Worm (Caenorhabditis elegans) whole organism, L1 larva: ENCODE data around the gene ZK757.2.

Experiments used
- C34B4.2 ChIP-seq: sonication (generic microtip); optimal IDR thresholded peaks from 2 replicates; lab custom pipeline; 2017; ENCODE audit warnings: mild to moderate bottlenecking, missing genetic modification characterization, missing compliant biosample characterization
- ama-1 ChIP-seq: fragments of 150-350 bp; optimal IDR thresholded peaks from 2 replicates; lab custom pipeline; 2014
- blmp-1 ChIP-seq: fragments of 150-350 bp; optimal IDR thresholded peaks from 2 replicates; lab custom pipeline; 2014; ENCODE audit warnings: missing biosample characterization, missing genetic modification characterization
- ceh-63 ChIP-seq: fragments of 200-800 bp; sonication (Bioruptor generic); optimal IDR thresholded peaks from 2 replicates; lab custom pipeline; 2018; ENCODE audit warnings: mild to moderate bottlenecking, missing genetic modification characterization, missing compliant biosample characterization
- ceh-8 ChIP-seq: fragments of 200-800 bp; sonication (Bioruptor generic); optimal IDR thresholded peaks from 2 replicates; lab custom pipeline; 2018; ENCODE audit warnings: mild to moderate bottlenecking, missing genetic modification characterization, moderate library complexity, missing compliant biosample characterization
- ceh-88 ChIP-seq: fragments of 200-800 bp; sonication (Bioruptor generic); IDR thresholded peaks from 2 replicates; pipeline ENCODE4 v1.3.6; 2022; ENCODE audit warnings: missing genetic modification characterization, missing compliant biosample characterization
- ceh-90 ChIP-seq: sonication (generic microtip); optimal IDR thresholded peaks from 2 replicates; lab custom pipeline; 2016; ENCODE audit warnings: missing genetic modification characterization, missing compliant biosample characterization
- ces-1 ChIP-seq: fragments of 150-350 bp; optimal IDR thresholded peaks from 2 replicates; lab custom pipeline; 2014; ENCODE audit warnings: missing biosample characterization, missing genetic modification reagents, missing genetic modification characterization
- dsc-1 ChIP-seq: sonication (generic microtip); optimal IDR thresholded peaks from 2 replicates; lab custom pipeline; 2016; ENCODE audit warnings: mild to moderate bottlenecking, missing genetic modification characterization, missing compliant biosample characterization
- efl-1 ChIP-seq, 4 experiments: fragments of 150-350 bp; optimal IDR thresholded peaks in 3 of 4; peaks in 1 of 4; 1 replicate in 1 of 4; 2 replicates in 3 of 4; lab custom pipeline; 2014; ENCODE audit warnings: missing biosample characterization in 2 of 4, missing genetic modification characterization in 2 of 4, missing genetic modification reagents in 2 of 4
- egl-13 ChIP-seq: sonication (generic microtip); optimal IDR thresholded peaks from 2 replicates; lab custom pipeline; 2016; ENCODE audit warnings: missing genotype, missing genetic modification reagents, missing genetic modification characterization, missing compliant biosample characterization
- egl-27 ChIP-seq, 2 experiments: fragments of 150-350 bp in 1 of 2; sonication (generic microtip); optimal IDR thresholded peaks; 3 replicates each; lab custom pipeline; 2017 to 2018; ENCODE audit warnings: missing biosample characterization in 2 of 2, missing genetic modification characterization in 2 of 2, missing genetic modification reagents in 2 of 2
- elt-3 ChIP-seq, 6 experiments: fragments of 150-350 bp in 1 of 6; sonication (generic microtip); optimal IDR thresholded peaks; 2 replicates each; lab custom pipeline; 2017 to 2018; ENCODE audit warnings: missing biosample characterization in 6 of 6, missing genetic modification characterization in 6 of 6, inconsistent platforms in 1 of 6
- fkh-10 ChIP-seq: sonication (generic microtip); optimal IDR thresholded peaks from 2 replicates; lab custom pipeline; 2017; ENCODE audit warnings: missing biosample characterization, missing genetic modification reagents, missing genetic modification characterization
- fkh-4 ChIP-seq: sonication (generic microtip); optimal IDR thresholded peaks from 2 replicates; lab custom pipeline; 2016; ENCODE audit warnings: missing compliant biosample characterization, missing genetic modification characterization, borderline replicate concordance
- fkh-8 ChIP-seq: sonication (generic microtip); optimal IDR thresholded peaks from 2 replicates; lab custom pipeline; 2016; ENCODE audit warnings: mild to moderate bottlenecking, missing genetic modification characterization, missing compliant biosample characterization
- hlh-4 ChIP-seq: sonication (generic microtip); optimal IDR thresholded peaks from 2 replicates; lab custom pipeline; 2016; ENCODE audit warnings: mild to moderate bottlenecking, missing genetic modification characterization, missing compliant biosample characterization
- isw-1 ChIP-seq: fragments of 200-800 bp; sonication (Bioruptor generic); IDR thresholded peaks from 2 replicates; pipeline ENCODE4 v1.3.6; 2022; ENCODE audit warnings: missing genetic modification characterization, missing compliant biosample characterization
- jun-1 ChIP-seq: fragments of 150-350 bp; optimal IDR thresholded peaks from 2 replicates; lab custom pipeline; 2014; ENCODE audit warnings: missing biosample characterization, missing genetic modification reagents, missing genetic modification characterization
- lin-14 ChIP-seq: fragments of 200-800 bp; sonication (Bioruptor generic); optimal IDR thresholded peaks from 2 replicates; lab custom pipeline; 2018; ENCODE audit warnings: mild to moderate bottlenecking, missing genetic modification characterization, moderate library complexity, missing compliant biosample characterization
- lin-35 ChIP-seq, 2 experiments: fragments of 150-350 bp; optimal IDR thresholded peaks; 2 replicates each; lab custom pipeline; 2014; ENCODE audit warnings: missing biosample characterization in 2 of 2, missing genetic modification characterization in 2 of 2, missing genetic modification reagents in 2 of 2
- mab-9 ChIP-seq: fragments of 200-800 bp; sonication (Bioruptor generic); IDR thresholded peaks from 2 replicates; pipeline ENCODE4 v1.3.6; 2022; ENCODE audit warnings: missing genetic modification reagents, missing genetic modification characterization, missing compliant biosample characterization
- nhr-237 ChIP-seq: fragments of 150-350 bp; optimal IDR thresholded peaks from 2 replicates; lab custom pipeline; 2014; ENCODE audit warnings: missing biosample characterization, missing genetic modification characterization
- nhr-71 ChIP-seq: sonication (generic microtip); optimal IDR thresholded peaks from 2 replicates; lab custom pipeline; 2016; ENCODE audit warnings: mild to moderate bottlenecking, missing genetic modification characterization, moderate library complexity, missing compliant biosample characterization
- nhr-76 ChIP-seq: sonication (generic microtip); optimal IDR thresholded peaks from 2 replicates; lab custom pipeline; 2017; ENCODE audit warnings: missing biosample characterization, missing genetic modification characterization
- nhr-77 ChIP-seq: fragments of 150-350 bp; optimal IDR thresholded peaks from 2 replicates; lab custom pipeline; 2014; ENCODE audit warnings: missing biosample characterization, missing genetic modification characterization
- pag-3 ChIP-seq: sonication (generic microtip); optimal IDR thresholded peaks from 2 replicates; lab custom pipeline; 2017; ENCODE audit warnings: missing genetic modification characterization, mild to moderate bottlenecking, missing compliant biosample characterization, antibody characterized with exemption, borderline replicate concordance; ENCODE audit not compliant: insufficient read depth
- pax-3 ChIP-seq: fragments of 200-800 bp; sonication (Bioruptor generic); optimal IDR thresholded peaks from 2 replicates; lab custom pipeline; 2018; ENCODE audit warnings: mild to moderate bottlenecking, missing genetic modification characterization, moderate library complexity, missing compliant biosample characterization
- rnt-1 ChIP-seq: sonication (generic microtip); optimal IDR thresholded peaks from 2 replicates; lab custom pipeline; 2016; ENCODE audit warnings: mild to moderate bottlenecking, missing genetic modification characterization, moderate library complexity, missing compliant biosample characterization
- skn-1 ChIP-seq: fragments of 150-350 bp; optimal IDR thresholded peaks from 2 replicates; lab custom pipeline; 2014; ENCODE audit warnings: missing biosample characterization, missing genetic modification characterization
- snpc-4 ChIP-seq: fragments of 150-350 bp; optimal IDR thresholded peaks from 2 replicates; lab custom pipeline; 2014; ENCODE audit warnings: missing biosample characterization, missing genetic modification characterization
- snu-23 ChIP-seq: sonication (generic microtip); optimal IDR thresholded peaks from 2 replicates; lab custom pipeline; 2016; ENCODE audit warnings: missing genetic modification characterization, missing compliant biosample characterization
- sox-4 ChIP-seq: sonication (generic microtip); optimal IDR thresholded peaks from 2 replicates; lab custom pipeline; 2016; ENCODE audit warnings: missing genetic modification characterization, missing compliant biosample characterization
- tbx-2 ChIP-seq: sonication (generic microtip); optimal IDR thresholded peaks from 2 replicates; lab custom pipeline; 2016; ENCODE audit warnings: missing genetic modification characterization, missing compliant biosample characterization
- unc-130 ChIP-seq: fragments of 150-350 bp; optimal IDR thresholded peaks from 2 replicates; lab custom pipeline; 2017; ENCODE audit warnings: missing biosample characterization, missing genetic modification characterization, inconsistent platforms
- vab-15 ChIP-seq: sonication (generic microtip); optimal IDR thresholded peaks from 2 replicates; lab custom pipeline; 2017; ENCODE audit warnings: missing genotype, mild to moderate bottlenecking, missing genetic modification characterization, missing compliant biosample characterization
- xbp-1 ChIP-seq: sonication (generic microtip); optimal IDR thresholded peaks from 2 replicates; lab custom pipeline; 2016; ENCODE audit warnings: missing genetic modification characterization, missing compliant biosample characterization

Gene ZK757.2

ce11 chrIII:9848083-9848482 is 30.6 kb downstream of the ZK757.2 start, which contains the start of gene mrpl-36 (continued):
- TF ChIP-seq jun-1 (tag; lab: Kevin White, UChicago) = no peak
- peak; percentile 36 for TF ChIP-seq rnt-1 (tag; lab: Kevin White, UChicago)
- peak; percentile 40 for TF ChIP-seq skn-1 (tag; lab: Kevin White, UChicago)
- no peak for TF ChIP-seq ceh-63 (GFP tag; lab: Kevin White, UChicago)
- TF ChIP-seq fkh-8 = no peak
- TF ChIP-seq tbx-2 (tag; lab: Kevin White, UChicago) = no peak
- no peak for TF ChIP-seq egl-27 (tag; optimal IDR thresholded peaks at IDR 0.05; lab: Kevin White, UChicago)
- TF ChIP-seq ama-1 = no peak
- TF ChIP-seq nhr-76 = no peak
- TF ChIP-seq snu-23 (GFP tag; lab: Kevin White, UChicago) = peak; percentile 54
- no peak for TF ChIP-seq fkh-4
- peak; percentile 46 for TF ChIP-seq nhr-71 (tag; lab: Kevin White, UChicago)
- no peak for TF ChIP-seq lin-14 (GFP tag; lab: Kevin White, UChicago)
- TF ChIP-seq egl-13 = no peak
- TF ChIP-seq ceh-8 (GFP tag; lab: Kevin White, UChicago) = no peak
- no peak for TF ChIP-seq unc-130 (tag; lab: Kevin White, UChicago)
- no peak for TF ChIP-seq C34B4.2
- TF ChIP-seq pax-3 (tag; lab: Kevin White, UChicago) = no peak
- no peak for TF ChIP-seq nhr-237 (tag; lab: Kevin White, UChicago)
- TF ChIP-seq ceh-88 (GFP tag; lab: Robert Waterston, UW) = no peak
- TF ChIP-seq lin-35 (GFP tag; optimal IDR thresholded peaks at IDR 0.05; lab: Kevin White, UChicago) = peak; percentile 52 to 61
- TF ChIP-seq ceh-90 (tag; lab: Kevin White, UChicago) = no peak
- TF ChIP-seq elt-3 (tag; optimal IDR thresholded peaks at IDR 0.05; lab: Kevin White, UChicago) = no peak
- no peak for TF ChIP-seq vab-15
- TF ChIP-seq fkh-10 (GFP tag; lab: Kevin White, UChicago) = no peak
- TF ChIP-seq sox-4 (tag; lab: Kevin White, UChicago) = no peak
- TF ChIP-seq dsc-1 (tag; lab: Kevin White, UChicago) = no peak
- TF ChIP-seq mab-9 = no peak
- TF ChIP-seq snpc-4 (tag; lab: Kevin White, UChicago) = no peak
- no peak for TF ChIP-seq hlh-4 (tag; lab: Kevin White, UChicago)
- no peak for TF ChIP-seq ces-1 (GFP tag; lab: Kevin White, UChicago)

ce11 chrIII:9846093-9846492 is 32.6 kb downstream of the ZK757.2 start, which contains the start of gene K11H3.2:
K11H3.2 (plus strand) TSS chrIII:9846393.
- no peak for TF ChIP-seq C34B4.2
- no peak for TF ChIP-seq xbp-1 (tag; lab: Kevin White, UChicago)
- no peak for TF ChIP-seq nhr-77 (tag; lab: Kevin White, UChicago)
- TF ChIP-seq egl-27 (tag; optimal IDR thresholded peaks at IDR 0.05; lab: Kevin White, UChicago) = no peak
- no peak for TF ChIP-seq pag-3 (tag; lab: Kevin White, UChicago)
- TF ChIP-seq ces-1 (GFP tag; lab: Kevin White, UChicago) = no peak
- no peak for TF ChIP-seq isw-1 (GFP tag; lab: Robert Waterston, UW)
- no peak for TF ChIP-seq rnt-1 (tag; lab: Kevin White, UChicago)
- TF ChIP-seq, all 84 proteins: peak for 0

DNA sequence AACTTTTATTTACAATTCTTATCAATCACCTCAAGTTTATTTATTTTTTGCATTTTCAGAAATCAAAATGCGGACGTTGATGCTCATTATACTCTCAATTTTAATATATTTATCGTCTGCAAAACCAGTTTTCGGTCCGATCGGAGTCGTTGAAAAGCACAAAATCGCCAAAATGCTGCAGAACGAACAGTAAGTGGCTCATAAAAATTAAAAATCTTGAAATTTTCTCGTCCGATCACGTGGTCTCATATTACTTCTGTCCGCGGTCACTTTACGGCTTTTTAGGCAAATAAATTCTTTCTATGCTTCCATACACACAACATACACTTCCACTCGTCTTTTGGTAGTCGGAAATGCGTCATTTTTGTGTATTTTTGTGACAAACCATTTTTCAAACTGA is 35.0 kb downstream of the ZK757.2 start, which contains the start of gene K11H3.5:
Gene K11H3.5, plus strand, starts transcription at position 54 of the 400 bp plus-strand sequence.
- TF ChIP-seq elt-3 (tag; optimal IDR thresholded peaks at IDR 0.05; lab: Kevin White, UChicago) = no peak
- TF ChIP-seq isw-1 (GFP tag; lab: Robert Waterston, UW) = no peak
- TF ChIP-seq efl-1 (optimal IDR thresholded peaks at IDR 0.05; lab: Kevin White, UChicago) = no peak
- TF ChIP-seq efl-1 (GFP tag; optimal IDR thresholded peaks at IDR 0.05 in 1 of 2; lab: Kevin White, UChicago) = peak in 1 of 2 experiments; percentile 64
- TF ChIP-seq blmp-1 (tag; lab: Kevin White, UChicago) = no peak
